Worm (Caenorhabditis elegans) whole organism, L3 larva: ENCODE measurements around the gene nhr-58.

Experiments
- R02D3.7 ChIP-seq: fragments of 150-350 bp; optimal IDR thresholded peaks from 2 replicates; lab custom pipeline; 2014; ENCODE audit warnings: missing biosample characterization, missing genetic modification characterization
- elt-2 ChIP-seq: sonication (generic microtip); optimal IDR thresholded peaks from 2 replicates; lab custom pipeline; 2016; ENCODE audit warnings: missing genetic modification reagents, mild to moderate bottlenecking, missing genetic modification characterization, missing compliant biosample characterization
- lin-15B ChIP-seq: fragments of 150-350 bp; optimal IDR thresholded peaks from 2 replicates; lab custom pipeline; 2014; ENCODE audit warnings: missing biosample characterization, missing genetic modification characterization
- lsy-12 ChIP-seq: sonication (generic microtip); optimal IDR thresholded peaks from 2 replicates; lab custom pipeline; 2016; ENCODE audit warnings: mild to moderate bottlenecking, missing genetic modification characterization, missing compliant biosample characterization
- nhr-11 ChIP-seq: fragments of 150-350 bp; optimal IDR thresholded peaks from 2 replicates; lab custom pipeline; 2014; ENCODE audit warnings: missing biosample characterization, missing genetic modification characterization
- nhr-12 ChIP-seq: fragments of 150-350 bp; optimal IDR thresholded peaks from 2 replicates; lab custom pipeline; 2014; ENCODE audit warnings: missing biosample characterization, missing genetic modification characterization
- nhr-23 ChIP-seq: fragments of 150-350 bp; optimal IDR thresholded peaks from 2 replicates; lab custom pipeline; 2014; ENCODE audit warnings: missing biosample characterization, missing genetic modification reagents, missing genetic modification characterization
- nhr-237 ChIP-seq: fragments of 150-350 bp; optimal IDR thresholded peaks from 2 replicates; lab custom pipeline; 2014; ENCODE audit warnings: missing biosample characterization, missing genetic modification characterization
- nhr-25 ChIP-seq: sonication (generic microtip); optimal IDR thresholded peaks from 2 replicates; lab custom pipeline; 2017; ENCODE audit warnings: missing biosample characterization, missing genetic modification characterization
- pha-4 ChIP-seq: fragments of 150-350 bp; optimal IDR thresholded peaks from 2 replicates; lab custom pipeline; 2014; ENCODE audit warnings: missing biosample characterization, missing genetic modification reagents, missing genetic modification characterization

- TF ChIP-seq lsy-12 (tag; lab: Kevin White, UChicago) = no peak
- no peak for TF ChIP-seq nhr-12 (tag; lab: Kevin White, UChicago)
- no peak for TF ChIP-seq pha-4 (tag; lab: Kevin White, UChicago)
- no peak for TF ChIP-seq nhr-25 (tag; lab: Kevin White, UChicago)
- TF ChIP-seq elt-2 (tag; lab: Kevin White, UChicago) = no peak
- no peak for TF ChIP-seq nhr-23
- TF ChIP-seq nhr-237 (tag; lab: Kevin White, UChicago) = no peak
- TF ChIP-seq R02D3.7 (tag; lab: Kevin White, UChicago) = no peak
- TF ChIP-seq nhr-11 (tag; lab: Kevin White, UChicago) = no peak
- no peak for TF ChIP-seq lin-15B (tag; lab: Kevin White, UChicago)
These were observed 34.7 kb upstream of the nhr-58 start, which contains the start of gene T01G6.1 for ce11 chrV:497399-497798.
